Worm (Caenorhabditis elegans) whole organism, L4 larva: ENCODE results near the gene srsx-29.

Source experiments
- arid-1 ChIP-seq: fragments of 200-800 bp; sonication (Bioruptor generic); conservative IDR thresholded peaks from 2 replicates; pipeline ENCODE4 v1.3.6; 2022; ENCODE audit warnings: missing genetic modification reagents, missing genetic modification characterization, missing compliant biosample characterization
- daf-8 ChIP-seq: fragments of 200-800 bp; sonication (Bioruptor generic); IDR thresholded peaks from 2 replicates; pipeline ENCODE4 v1.3.6; 2022; ENCODE audit warnings: missing genetic modification characterization, missing compliant biosample characterization
- egl-27 ChIP-seq: sonication (generic microtip); optimal IDR thresholded peaks from 3 replicates; lab custom pipeline; 2017; ENCODE audit warnings: missing biosample characterization, missing genetic modification reagents, missing genetic modification characterization
- lin-15B ChIP-seq: fragments of 150-350 bp; sonication (generic microtip); optimal IDR thresholded peaks from 3 replicates; lab custom pipeline; 2014; ENCODE audit warnings: missing biosample characterization, missing genetic modification characterization
- nhr-11 ChIP-seq: fragments of 150-350 bp; optimal IDR thresholded peaks from 2 replicates; lab custom pipeline; 2014; ENCODE audit warnings: missing biosample characterization, missing genetic modification characterization
- unc-130 ChIP-seq: sonication (generic microtip); optimal IDR thresholded peaks from 2 replicates; lab custom pipeline; 2016; ENCODE audit warnings: missing genetic modification reagents, missing genetic modification characterization, missing compliant biosample characterization
- unc-62 ChIP-seq, 3 experiments: fragments of 150-350 bp in 1 of 3; sonication (generic microtip); optimal IDR thresholded peaks in 2 of 3; peaks in 1 of 3; 1 replicate in 1 of 3; 2 replicates in 2 of 3; lab custom pipeline; 2014 to 2017; ENCODE audit warnings: missing biosample characterization in 3 of 3, missing genetic modification characterization in 3 of 3, missing genetic modification reagents in 3 of 3, missing genotype in 1 of 3

ce11 chrV:10130195-10130594 lies 24.6 kb upstream of the srsx-29 start, which contains the start of gene aos-1:
- TF ChIP-seq unc-62 (GFP tag; optimal IDR thresholded peaks at IDR 0.05 in 1 of 2; lab: Kevin White, UChicago) (no peak), unc-62 (tag; optimal IDR thresholded peaks at IDR 0.05; lab: Kevin White, UChicago) (no peak), daf-8 (GFP tag; lab: Robert Waterston, UW) (no peak), nhr-11 (tag; lab: Kevin White, UChicago) (no peak), unc-130 (GFP tag; lab: Kevin White, UChicago) (no peak), egl-27 (tag; lab: Kevin White, UChicago) (no peak), lin-15B (tag; lab: Kevin White, UChicago) (no peak), arid-1 (no peak)
